Worm (Caenorhabditis elegans) whole organism, L2 larva: ENCODE measurements around the gene rpl-42.

ENCODE experiments used
- aly-2 ChIP-seq: fragments of 150-350 bp; optimal IDR thresholded peaks from 2 replicates; lab custom pipeline; 2014; ENCODE audit warnings: missing biosample characterization, missing genetic modification characterization
- snpc-4 ChIP-seq: fragments of 150-350 bp; optimal IDR thresholded peaks from 2 replicates; lab custom pipeline; 2014; ENCODE audit warnings: missing biosample characterization, missing genetic modification characterization

DNA sequence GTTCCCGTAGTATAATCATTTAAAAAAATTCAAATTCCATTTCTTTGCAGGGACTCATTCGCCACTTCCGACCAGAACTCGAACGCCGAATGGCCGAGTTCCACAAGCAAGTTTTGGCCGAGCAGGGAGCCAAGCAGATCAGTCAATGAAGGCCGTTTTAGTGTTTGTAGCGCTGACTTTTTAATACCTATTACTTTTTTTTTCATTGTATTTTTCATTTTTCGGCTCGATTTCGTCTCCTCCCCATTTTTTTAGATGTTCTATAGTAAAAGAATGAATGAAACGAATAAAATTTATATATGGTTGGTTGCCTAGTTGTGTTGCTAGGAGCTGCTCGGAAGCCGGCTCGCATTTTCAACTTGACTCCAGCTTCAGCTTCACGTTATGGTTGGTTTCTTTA is 7.3 kb downstream of the rpl-42 start, which contains the start of gene C09H10.4:
- TF ChIP-seq snpc-4 (tag; lab: Kevin White, UChicago) (no peak), aly-2 (tag; lab: Kevin White, UChicago) (no peak)
